Worm (Caenorhabditis elegans): ENCODE measurements around the gene tbx-35.

- TF ChIP-seq hpl-2 (GFP tag; optimal IDR thresholded peaks at IDR 0.05) (no peak), nhr-28 (tag; optimal IDR thresholded peaks at IDR 0.05) (no peak), elt-3 (tag; optimal IDR thresholded peaks at IDR 0.05) (no peak)
Observed at ce11 chrII:5551517-5551916, 26.3 kb upstream of the tbx-35 start, which contains the start of gene C17C3.5.
